Fruit fly (Drosophila melanogaster) whole organism, embryonic: ENCODE results near the gene Arl5.

ENCODE experiments used
- CG10147 ChIP-seq: fragments of 200-800 bp; sonication (Bioruptor generic); optimal IDR thresholded peaks from 2 replicates; lab custom pipeline; 2019; ENCODE audit warnings: missing biosample characterization, mild to moderate bottlenecking, missing genetic modification characterization, moderate library complexity
- CG12769 ChIP-seq: fragments of 200-800 bp; sonication (Bioruptor generic); optimal IDR thresholded peaks from 2 replicates; lab custom pipeline; 2019; ENCODE audit warnings: missing biosample characterization, mild to moderate bottlenecking, missing genetic modification characterization, moderate library complexity
- CG13287 ChIP-seq: fragments of 200-800 bp; sonication (Bioruptor generic); IDR thresholded peaks from 2 replicates; pipeline ENCODE4 v1.3.6; 2022; ENCODE audit warnings: missing biosample characterization, missing genetic modification characterization; ENCODE audit not compliant: partially characterized antibody
- CG13624 ChIP-seq: fragments of 200-800 bp; sonication (Bioruptor generic); optimal IDR thresholded peaks from 2 replicates; lab custom pipeline; 2016; ENCODE audit warnings: missing biosample characterization, missing genetic modification characterization
- CG13775 ChIP-seq: fragments of 200-800 bp; sonication (Bioruptor generic); optimal IDR thresholded peaks from 3 replicates; lab custom pipeline; 2017; ENCODE audit warnings: missing biosample characterization, mild to moderate bottlenecking, missing genetic modification characterization
- CG14710 ChIP-seq: fragments of 200-800 bp; sonication (Bioruptor generic); optimal IDR thresholded peaks from 3 replicates; lab custom pipeline; 2019; ENCODE audit warnings: missing biosample characterization, mild to moderate bottlenecking, missing genetic modification characterization, moderate library complexity
- CG15601 ChIP-seq: fragments of 200-800 bp; sonication (Bioruptor generic); optimal IDR thresholded peaks from 3 replicates; lab custom pipeline; 2019; ENCODE audit warnings: missing biosample characterization, mild to moderate bottlenecking, missing genetic modification characterization, moderate library complexity
- CG17361 ChIP-seq: fragments of 200-800 bp; sonication (Bioruptor generic); IDR thresholded peaks from 3 replicates; pipeline ENCODE4 v1.3.6; 2022; ENCODE audit warnings: missing biosample characterization, missing genetic modification characterization
- CG17612 ChIP-seq: fragments of 200-800 bp; sonication (Bioruptor generic); IDR thresholded peaks from 2 replicates; pipeline ENCODE4 v1.3.6; 2022; ENCODE audit warnings: missing biosample characterization, missing genetic modification characterization
- CG17829 ChIP-seq: fragments of 200-800 bp; optimal IDR thresholded peaks from 2 replicates; lab custom pipeline; 2019; ENCODE audit warnings: missing biosample characterization, mild to moderate bottlenecking, missing genetic modification characterization, moderate library complexity
- CG18764 ChIP-seq: fragments of 200-800 bp; sonication (Bioruptor generic); optimal IDR thresholded peaks from 3 replicates; lab custom pipeline; 2016; ENCODE audit warnings: missing biosample characterization, missing genetic modification characterization
- CG31388 ChIP-seq: fragments of 200-800 bp; sonication (Bioruptor generic); optimal IDR thresholded peaks from 2 replicates; lab custom pipeline; 2016; ENCODE audit warnings: missing biosample characterization, missing genetic modification characterization
- CG3838 ChIP-seq: fragments of 200-800 bp; sonication (Bioruptor generic); optimal IDR thresholded peaks from 3 replicates; lab custom pipeline; 2016; ENCODE audit warnings: missing biosample characterization, missing genetic modification characterization
- CG43689 ChIP-seq: fragments of 200-800 bp; sonication (Bioruptor generic); IDR thresholded peaks from 2 replicates; pipeline ENCODE4 v1.3.6; 2022; ENCODE audit warnings: missing biosample characterization, missing genetic modification characterization
- CG6689 ChIP-seq: fragments of 200-800 bp; sonication (Bioruptor generic); IDR thresholded peaks from 2 replicates; pipeline ENCODE4 v1.3.6; 2022; ENCODE audit warnings: missing biosample characterization, missing genetic modification characterization
- Dad ChIP-seq: fragments of 200-800 bp; sonication (Bioruptor generic); optimal IDR thresholded peaks from 3 replicates; lab custom pipeline; 2016; ENCODE audit warnings: missing biosample characterization, missing genetic modification characterization
- Deaf1 ChIP-seq: fragments of 200-800 bp; optimal IDR thresholded peaks from 3 replicates; lab custom pipeline; 2019; ENCODE audit warnings: missing biosample characterization, mild to moderate bottlenecking, missing genetic modification characterization, moderate library complexity
- Drgx ChIP-seq: fragments of 200-800 bp; sonication (Bioruptor generic); IDR thresholded peaks from 2 replicates; pipeline ENCODE4 v1.3.6; 2022; ENCODE audit warnings: missing biosample characterization, missing genetic modification characterization
- E2f1 ChIP-seq: fragments of 200-800 bp; sonication (Bioruptor generic); IDR thresholded peaks from 2 replicates; pipeline ENCODE4 v1.3.6; 2022; ENCODE audit warnings: missing biosample characterization, missing genetic modification characterization
- ERR ChIP-seq: fragments of 200-800 bp; sonication (Bioruptor generic); optimal IDR thresholded peaks from 2 replicates; lab custom pipeline; 2016; ENCODE audit warnings: missing biosample characterization, missing genetic modification characterization
- GATAe ChIP-seq: fragments of 200-800 bp; sonication (Bioruptor generic); conservative IDR thresholded peaks from 2 replicates; pipeline ENCODE4 v1.3.6; 2022; ENCODE audit warnings: missing biosample characterization, missing genetic modification characterization
- Hey ChIP-seq: fragments of 200-800 bp; sonication (Bioruptor generic); optimal IDR thresholded peaks from 3 replicates; lab custom pipeline; 2018; ENCODE audit warnings: missing biosample characterization, mild to moderate bottlenecking, missing genetic modification characterization
- MBD-R2 ChIP-seq: fragments of 200-800 bp; sonication (Bioruptor generic); IDR thresholded peaks from 2 replicates; pipeline ENCODE4 v1.3.6; 2022; ENCODE audit warnings: missing biosample characterization, missing genetic modification characterization
- Max ChIP-seq: fragments of 200-800 bp; sonication (Bioruptor generic); optimal IDR thresholded peaks from 2 replicates; lab custom pipeline; 2016; ENCODE audit warnings: missing biosample characterization, mild to moderate bottlenecking, missing genetic modification characterization
- Xbp1 ChIP-seq: fragments of 200-800 bp; sonication (Bioruptor generic); optimal IDR thresholded peaks from 3 replicates; lab custom pipeline; 2016; ENCODE audit warnings: missing biosample characterization, mild to moderate bottlenecking, missing genetic modification characterization
- ato ChIP-seq: fragments of 200-800 bp; sonication (Bioruptor generic); IDR thresholded peaks from 2 replicates; pipeline ENCODE4 v1.3.6; 2022; ENCODE audit warnings: missing biosample characterization, missing genetic modification characterization; ENCODE audit not compliant: partially characterized antibody
- br ChIP-seq: fragments of >200 bp; optimal IDR thresholded peaks from 2 replicates; lab custom pipeline; 2017
- cad ChIP-seq: fragments of >200 bp; optimal IDR thresholded peaks from 2 replicates; lab custom pipeline; 2017; ENCODE audit warnings: missing biosample characterization, missing genetic modification characterization
- ci ChIP-seq: fragments of 200-800 bp; sonication (Bioruptor generic); IDR thresholded peaks from 3 replicates; pipeline ENCODE4 v1.3.6; 2022; ENCODE audit warnings: missing biosample characterization, missing genetic modification characterization
- croc ChIP-seq: fragments of 200-800 bp; sonication (Bioruptor generic); conservative IDR thresholded peaks from 3 replicates; pipeline ENCODE4 v1.3.6; 2022; ENCODE audit warnings: missing biosample characterization, missing genetic modification characterization
- dan ChIP-seq: fragments of 200-800 bp; sonication (Bioruptor generic); IDR thresholded peaks from 2 replicates; pipeline ENCODE4 v1.3.6; 2022; ENCODE audit warnings: missing biosample characterization, missing genetic modification characterization
- dimm ChIP-seq: fragments of 200-800 bp; sonication (Bioruptor generic); IDR thresholded peaks from 2 replicates; pipeline ENCODE4 v1.3.6; 2022; ENCODE audit warnings: missing biosample characterization, missing genetic modification characterization
- dmrt99B ChIP-seq: fragments of 200-800 bp; sonication (Bioruptor generic); optimal IDR thresholded peaks from 2 replicates; lab custom pipeline; 2018; ENCODE audit warnings: missing biosample characterization, mild to moderate bottlenecking, missing genetic modification characterization, moderate library complexity
- fd102C ChIP-seq: fragments of 200-800 bp; sonication (Bioruptor generic); optimal IDR thresholded peaks from 2 replicates; lab custom pipeline; 2018; ENCODE audit warnings: missing biosample characterization, mild to moderate bottlenecking, missing genetic modification characterization, moderate library complexity
- fu2 ChIP-seq: fragments of 200-800 bp; sonication (Bioruptor generic); optimal IDR thresholded peaks from 2 replicates; lab custom pipeline; 2016; ENCODE audit warnings: missing biosample characterization, missing genetic modification characterization
- gem ChIP-seq: fragments of 200-800 bp; sonication (Bioruptor generic); optimal IDR thresholded peaks from 2 replicates; lab custom pipeline; 2019; ENCODE audit warnings: missing biosample characterization, mild to moderate bottlenecking, missing genetic modification characterization, moderate library complexity
- ind ChIP-seq: fragments of 200-800 bp; sonication (Bioruptor generic); optimal IDR thresholded peaks from 3 replicates; lab custom pipeline; 2016; ENCODE audit warnings: missing biosample characterization, missing genetic modification characterization
- kah ChIP-seq: fragments of 200-800 bp; sonication (Bioruptor generic); optimal IDR thresholded peaks from 2 replicates; lab custom pipeline; 2018; ENCODE audit warnings: missing biosample characterization, mild to moderate bottlenecking, missing genetic modification characterization
- knrl ChIP-seq: fragments of 200-800 bp; sonication (Bioruptor generic); IDR thresholded peaks from 3 replicates; pipeline ENCODE4 v1.3.6; 2022; ENCODE audit warnings: missing biosample characterization, missing genetic modification characterization; ENCODE audit not compliant: partially characterized antibody
- mam ChIP-seq: fragments of 200-800 bp; sonication (Bioruptor generic); optimal IDR thresholded peaks from 3 replicates; lab custom pipeline; 2016; ENCODE audit warnings: missing biosample characterization, missing genetic modification characterization
- peb ChIP-seq: fragments of 200-800 bp; sonication (Bioruptor generic); IDR thresholded peaks from 2 replicates; pipeline ENCODE4 v1.3.6; 2022; ENCODE audit warnings: missing biosample characterization, missing genetic modification characterization
- prd ChIP-seq, 3 experiments: fragments of >200 bp in 2 of 3; fragments of 200-800 bp in 1 of 3; sonication (Bioruptor generic) in 1 of 3; optimal IDR thresholded peaks in 2 of 3; IDR thresholded peaks in 1 of 3; 2 replicates in 2 of 3; 3 replicates in 1 of 3; pipeline versions ENCODE4 v1.3.6 to Lab custom; 2017 to 2022; ENCODE audit warnings: missing biosample characterization in 1 of 3, missing genetic modification characterization in 1 of 3
- pros ChIP-seq: fragments of 200-800 bp; sonication (Bioruptor generic); optimal IDR thresholded peaks from 3 replicates; lab custom pipeline; 2019; ENCODE audit warnings: missing biosample characterization, mild to moderate bottlenecking, missing genetic modification characterization, moderate library complexity
- row ChIP-seq: fragments of 200-800 bp; sonication (Bioruptor generic); IDR thresholded peaks from 3 replicates; pipeline ENCODE4 v1.3.6; 2022; ENCODE audit warnings: missing biosample characterization, missing genetic modification characterization
- sens-2 ChIP-seq: fragments of 200-800 bp; sonication (Bioruptor generic); IDR thresholded peaks from 2 replicates; pipeline ENCODE4 v1.3.6; 2022; ENCODE audit warnings: missing biosample characterization, missing genetic modification characterization
- sisA ChIP-seq: fragments of 200-800 bp; sonication (Bioruptor generic); IDR thresholded peaks from 2 replicates; pipeline ENCODE4 v1.3.6; 2022; ENCODE audit warnings: missing biosample characterization, missing genetic modification characterization
- stc ChIP-seq: fragments of 200-800 bp; sonication (Bioruptor generic); IDR thresholded peaks from 2 replicates; pipeline ENCODE4 v1.3.6; 2022; ENCODE audit warnings: missing biosample characterization, missing genetic modification characterization
- tna ChIP-seq: fragments of 200-800 bp; sonication (Bioruptor generic); IDR thresholded peaks from 2 replicates; pipeline ENCODE4 v1.3.6; 2022; ENCODE audit warnings: missing biosample characterization, missing genetic modification characterization; ENCODE audit not compliant: partially characterized antibody
- toy ChIP-seq: fragments of 200-800 bp; sonication (Bioruptor generic); IDR thresholded peaks from 2 replicates; pipeline ENCODE4 v1.3.6; 2022; ENCODE audit warnings: missing biosample characterization, missing genetic modification characterization
- unc-4 ChIP-seq: fragments of 200-800 bp; sonication (Bioruptor generic); IDR thresholded peaks from 2 replicates; pipeline ENCODE4 v1.3.6; 2022; ENCODE audit warnings: missing biosample characterization, missing genetic modification characterization; ENCODE audit not compliant: partially characterized antibody
- vvl ChIP-seq: fragments of 200-800 bp; sonication (Bioruptor generic); IDR thresholded peaks from 2 replicates; pipeline ENCODE4 v1.3.6; 2022; ENCODE audit warnings: missing biosample characterization, missing genetic modification characterization
- wor ChIP-seq: fragments of 200-800 bp; sonication (Bioruptor generic); IDR thresholded peaks from 2 replicates; pipeline ENCODE4 v1.3.6; 2022; ENCODE audit warnings: missing biosample characterization, missing genetic modification characterization

The Arl5 gene

dm6 chr3L:8296941-8297340 is 2.7 kb downstream of the Arl5 start, which contains the start of gene Rab19:
TSS of gene Rab19 (plus strand) at chr3L:8297018.
- TF ChIP-seq Xbp1 (no peak), row (no peak), CG18764 (no peak), prd (optimal IDR thresholded peaks at IDR 0.05; lab: Kevin White, UChicago) (no peak), prd (GFP tag; IDR thresholded peaks at IDR 0.05; lab: Robert Waterston, UW) (no peak), kah (GFP tag; lab: Kevin White, UChicago) (no peak), sens-2 (GFP tag; lab: Robert Waterston, UW) (no peak), Dad (no peak), Deaf1 (tag; lab: Kevin White, UChicago) (no peak), CG14710 (tag; lab: Kevin White, UChicago) (peak; percentile 93), ato (GFP tag; lab: Robert Waterston, UW) (peak; percentile 19; the same call in 1 of the 2 replicates), cad (no peak), ind (GFP tag; lab: Kevin White, UChicago) (no peak), toy (GFP tag; lab: Robert Waterston, UW) (no peak), stc (no peak), croc (GFP tag; lab: Robert Waterston, UW) (no peak), CG3838 (GFP tag; lab: Kevin White, UChicago) (no peak), CG13287 (GFP tag; lab: Robert Waterston, UW) (peak; percentile 97), Hey (tag; lab: Kevin White, UChicago) (no peak), CG10147 (GFP tag; lab: Kevin White, UChicago) (no peak), CG17361 (GFP tag; lab: Robert Waterston, UW) (no peak), ci (GFP tag; lab: Robert Waterston, UW) (no peak), peb (GFP tag; lab: Robert Waterston, UW) (no peak), CG12769 (tag; lab: Kevin White, UChicago) (no peak), dimm (no peak), tna (GFP tag; lab: Robert Waterston, UW) (peak; percentile 89), CG43689 (GFP tag; lab: Robert Waterston, UW) (no peak), fu2 (GFP tag; lab: Kevin White, UChicago) (no peak), CG6689 (GFP tag; lab: Robert Waterston, UW) (no peak), GATAe (no peak), br (lab: Kevin White, UChicago) (no peak), mam (GFP tag; lab: Kevin White, UChicago) (no peak), pros (GFP tag; lab: Kevin White, UChicago) (no peak), dmrt99B (tag; lab: Kevin White, UChicago) (no peak), ERR (GFP tag; lab: Kevin White, UChicago) (no peak), CG15601 (tag; lab: Kevin White, UChicago) (peak; percentile 48), CG31388 (GFP tag; lab: Kevin White, UChicago) (no peak), CG17612 (GFP tag; lab: Robert Waterston, UW) (no peak), fd102C (no peak), gem (tag; lab: Kevin White, UChicago) (no peak), unc-4 (peak; percentile 94), CG17829 (peak; percentile 13), dan (GFP tag; lab: Robert Waterston, UW) (no peak), sisA (GFP tag; lab: Robert Waterston, UW) (no peak), vvl (no peak), MBD-R2 (GFP tag; lab: Robert Waterston, UW) (peak; percentile 59; the same call in 1 of the 2 replicates), Max (GFP tag; lab: Kevin White, UChicago) (no peak), E2f1 (no peak), wor (GFP tag; lab: Robert Waterston, UW) (no peak), CG13624 (no peak), CG13775 (GFP tag; lab: Kevin White, UChicago) (no peak), knrl (GFP tag; lab: Robert Waterston, UW) (peak; percentile 87), Drgx (GFP tag; lab: Robert Waterston, UW) (no peak)
